Fruit fly (Drosophila melanogaster) S2 (cell line): ENCODE measurements around the gene ppk31.

ENCODE experiments used
- CG8478 ChIP-seq: fragments of >200 bp; optimal IDR thresholded peaks from 2 replicates; lab custom pipeline; 2018
- CTCF ChIP-seq, 2 experiments: fragments of >200 bp; optimal IDR thresholded peaks; 2 replicates each; lab custom pipeline; 2018

DNA sequence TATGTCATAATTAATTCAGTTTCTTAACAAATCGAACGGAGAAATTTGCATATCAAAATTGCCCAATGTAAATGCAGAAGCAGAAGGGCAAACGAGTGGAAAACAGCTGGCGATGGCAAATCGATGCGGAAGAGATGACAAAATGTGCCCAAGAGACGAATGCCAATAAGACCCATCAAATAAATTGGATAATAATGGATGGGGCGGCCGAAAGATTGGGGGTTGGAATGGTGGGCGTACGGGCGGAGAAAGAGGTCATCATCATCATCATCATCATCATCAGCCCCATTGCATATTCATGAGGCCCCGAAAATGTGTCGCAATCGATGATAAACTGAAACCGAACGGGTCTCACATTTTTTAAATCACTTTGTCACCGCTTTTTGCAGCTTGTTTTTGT lies 28.9 kb upstream of the ppk31 start:
- no peak for TF ChIP-seq CTCF (optimal IDR thresholded peaks at IDR 0.05; lab: Kevin White, UChicago)
- no peak for TF ChIP-seq CG8478 (lab: Kevin White, UChicago)
